Worm (Caenorhabditis elegans): ENCODE results near the gene gtf-2H3.

DNA sequence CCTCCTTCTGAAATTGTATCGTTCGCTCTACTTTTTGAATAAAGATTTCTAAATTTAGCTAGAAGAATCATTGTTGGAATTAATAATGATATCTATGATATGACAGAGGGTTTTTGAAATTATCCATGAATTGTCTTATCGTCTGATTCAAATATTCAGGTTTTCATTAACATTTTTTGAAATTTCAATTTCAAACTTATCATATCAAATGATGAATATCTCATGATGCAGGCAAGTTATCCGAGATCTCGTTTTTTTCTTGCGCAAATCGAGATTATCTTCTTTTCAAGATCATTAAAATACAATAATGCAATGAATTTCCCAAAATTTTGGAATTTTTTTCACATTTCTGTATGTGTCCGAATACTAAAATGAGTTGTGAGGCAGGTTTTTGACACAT is 22.0 kb downstream of the gtf-2H3 start, which contains the start of gene spop-1:
- TF ChIP-seq nhr-48 (tag; optimal IDR thresholded peaks at IDR 0.05) (no peak), aha-1 (tag) (peak; percentile 52)
